Fruit fly (Drosophila melanogaster) whole organism, embryonic: ENCODE data around the gene CG33282.

Experiments
- Atf-2 ChIP-seq: fragments of 200-800 bp; sonication (Bioruptor generic); optimal IDR thresholded peaks from 2 replicates; lab custom pipeline; 2016; ENCODE audit warnings: missing biosample characterization, missing genetic modification characterization
- B-H2 ChIP-seq: fragments of 200-800 bp; sonication (Bioruptor generic); optimal IDR thresholded peaks from 2 replicates; lab custom pipeline; 2018; ENCODE audit warnings: missing biosample characterization, mild to moderate bottlenecking, missing genetic modification characterization
- BtbVII ChIP-seq: fragments of 200-800 bp; sonication (Bioruptor generic); optimal IDR thresholded peaks from 3 replicates; lab custom pipeline; 2017; ENCODE audit warnings: missing biosample characterization, mild to moderate bottlenecking, missing genetic modification characterization
- CG11093 ChIP-seq: fragments of 200-800 bp; sonication (Bioruptor generic); IDR thresholded peaks from 3 replicates; pipeline ENCODE4 v1.3.6; 2022; ENCODE audit warnings: missing biosample characterization, missing genetic modification characterization
- CG12071 ChIP-seq: fragments of 200-800 bp; sonication (Bioruptor generic); optimal IDR thresholded peaks from 3 replicates; lab custom pipeline; 2018; ENCODE audit warnings: missing biosample characterization, mild to moderate bottlenecking, missing genetic modification characterization
- CG14860 ChIP-seq: fragments of 200-800 bp; sonication (Bioruptor generic); IDR thresholded peaks from 3 replicates; pipeline ENCODE4 v1.3.6; 2022; ENCODE audit warnings: missing biosample characterization, missing genetic modification characterization; ENCODE audit not compliant: partially characterized antibody
- CG15269 ChIP-seq: fragments of 200-800 bp; sonication (Bioruptor generic); optimal IDR thresholded peaks from 2 replicates; lab custom pipeline; 2018; ENCODE audit warnings: missing biosample characterization, mild to moderate bottlenecking, missing genetic modification characterization, moderate library complexity
- CG1602 ChIP-seq: fragments of 200-800 bp; sonication (Bioruptor generic); optimal IDR thresholded peaks from 3 replicates; lab custom pipeline; 2016; ENCODE audit warnings: missing biosample characterization, missing genetic modification characterization
- CG16779 ChIP-seq: fragments of 200-800 bp; sonication (Bioruptor generic); IDR thresholded peaks from 2 replicates; pipeline ENCODE4 v1.3.6; 2022; ENCODE audit warnings: missing biosample characterization, missing genetic modification characterization
- CG1792 ChIP-seq: fragments of 200-800 bp; sonication (Bioruptor generic); optimal IDR thresholded peaks from 2 replicates; lab custom pipeline; 2016; ENCODE audit warnings: missing biosample characterization, missing genetic modification characterization
- CG31441 ChIP-seq: fragments of 200-800 bp; sonication (Bioruptor generic); IDR thresholded peaks from 2 replicates; pipeline ENCODE4 v1.3.6; 2022; ENCODE audit warnings: missing biosample characterization, missing genetic modification characterization
- CG32772 ChIP-seq: fragments of 200-800 bp; sonication (Bioruptor generic); IDR thresholded peaks from 2 replicates; pipeline ENCODE4 v1.3.6; 2022; ENCODE audit warnings: missing biosample characterization, missing genetic modification characterization
- CG4282 ChIP-seq: fragments of 200-800 bp; sonication (Bioruptor generic); optimal IDR thresholded peaks from 2 replicates; lab custom pipeline; 2016; ENCODE audit warnings: missing biosample characterization, missing genetic modification characterization
- CG6791 ChIP-seq: fragments of 200-800 bp; sonication (Bioruptor generic); IDR thresholded peaks from 3 replicates; pipeline ENCODE4 v1.3.6; 2022; ENCODE audit warnings: missing biosample characterization, missing genetic modification characterization; ENCODE audit not compliant: partially characterized antibody
- CG7745 ChIP-seq: fragments of 200-800 bp; sonication (Bioruptor generic); optimal IDR thresholded peaks from 2 replicates; lab custom pipeline; 2018; ENCODE audit warnings: missing biosample characterization, mild to moderate bottlenecking, missing genetic modification characterization, moderate library complexity
- CG8281 ChIP-seq: fragments of 200-800 bp; sonication (Bioruptor generic); optimal IDR thresholded peaks from 2 replicates; lab custom pipeline; 2018; ENCODE audit warnings: missing biosample characterization, mild to moderate bottlenecking, missing genetic modification characterization, moderate library complexity
- CG8290 ChIP-seq, 3 experiments: fragments of 200-800 bp; sonication (Bioruptor generic); optimal IDR thresholded peaks; 2 replicates each; lab custom pipeline; 2016 to 2019; ENCODE audit warnings: missing biosample characterization in 3 of 3, missing genetic modification characterization in 3 of 3, mild to moderate bottlenecking in 2 of 3, moderate library complexity in 1 of 3
- CG8359 ChIP-seq: fragments of 200-800 bp; sonication (Bioruptor generic); optimal IDR thresholded peaks from 2 replicates; lab custom pipeline; 2017; ENCODE audit warnings: missing biosample characterization, mild to moderate bottlenecking, missing genetic modification characterization, borderline replicate concordance
- Doc2 ChIP-seq: fragments of 200-800 bp; sonication (Bioruptor generic); IDR thresholded peaks from 2 replicates; pipeline ENCODE4 v1.3.6; 2022; ENCODE audit warnings: missing biosample characterization, missing genetic modification characterization
- Kr ChIP-seq: fragments of 200-800 bp; sonication (Bioruptor generic); optimal IDR thresholded peaks from 2 replicates; lab custom pipeline; 2017; ENCODE audit warnings: missing biosample characterization, mild to moderate bottlenecking, missing genetic modification characterization
- MBD-R2 ChIP-seq: fragments of 200-800 bp; sonication (Bioruptor generic); IDR thresholded peaks from 2 replicates; pipeline ENCODE4 v1.3.6; 2022; ENCODE audit warnings: missing biosample characterization, missing genetic modification characterization
- MESR4 ChIP-seq: fragments of 200-800 bp; sonication (Bioruptor generic); optimal IDR thresholded peaks from 2 replicates; lab custom pipeline; 2018; ENCODE audit warnings: missing biosample characterization, mild to moderate bottlenecking, missing genetic modification characterization, moderate library complexity
- Med ChIP-seq: fragments of 200-800 bp; sonication (Bioruptor generic); peaks from one replicate; lab custom pipeline; 2016; ENCODE audit warnings: missing biosample characterization, missing genetic modification characterization, mild to moderate bottlenecking, inconsistent platforms, moderate library complexity
- NFAT ChIP-seq: fragments of 200-800 bp; sonication (Bioruptor generic); IDR thresholded peaks from 2 replicates; pipeline ENCODE4 v1.3.6; 2022; ENCODE audit warnings: missing biosample characterization, missing genetic modification characterization
- NK7.1 ChIP-seq: fragments of 200-800 bp; sonication (Bioruptor generic); optimal IDR thresholded peaks from 3 replicates; lab custom pipeline; 2016; ENCODE audit warnings: missing biosample characterization, missing genetic modification characterization
- TFAM ChIP-seq: fragments of 200-800 bp; sonication (Bioruptor generic); optimal IDR thresholded peaks from 2 replicates; lab custom pipeline; 2017; ENCODE audit warnings: missing biosample characterization, missing genetic modification characterization, inconsistent platforms
- az2 ChIP-seq: fragments of 200-800 bp; sonication (Bioruptor generic); optimal IDR thresholded peaks from 3 replicates; lab custom pipeline; 2016; ENCODE audit warnings: missing biosample characterization, missing genetic modification characterization
- bigmax ChIP-seq: fragments of 200-800 bp; sonication (Bioruptor generic); optimal IDR thresholded peaks from 2 replicates; lab custom pipeline; 2018; ENCODE audit warnings: missing biosample characterization, mild to moderate bottlenecking, missing genetic modification characterization
- cato ChIP-seq: fragments of 200-800 bp; sonication (Bioruptor generic); optimal IDR thresholded peaks from 2 replicates; lab custom pipeline; 2016; ENCODE audit warnings: missing biosample characterization, missing genetic modification characterization, borderline replicate concordance
- chinmo ChIP-seq: fragments of 200-800 bp; sonication (Bioruptor generic); IDR thresholded peaks from 4 replicates; pipeline ENCODE4 v1.3.6; 2022; ENCODE audit warnings: missing biosample characterization, missing genetic modification characterization; ENCODE audit not compliant: partially characterized antibody
- corto ChIP-seq: fragments of 200-800 bp; sonication (Bioruptor generic); optimal IDR thresholded peaks from 2 replicates; lab custom pipeline; 2016; ENCODE audit warnings: missing biosample characterization, mild to moderate bottlenecking, missing genetic modification characterization, moderate library complexity
- dan ChIP-seq: fragments of 200-800 bp; sonication (Bioruptor generic); IDR thresholded peaks from 2 replicates; pipeline ENCODE4 v1.3.6; 2022; ENCODE audit warnings: missing biosample characterization, missing genetic modification characterization
- dimm ChIP-seq: fragments of 200-800 bp; sonication (Bioruptor generic); IDR thresholded peaks from 2 replicates; pipeline ENCODE4 v1.3.6; 2022; ENCODE audit warnings: missing biosample characterization, missing genetic modification characterization
- dm ChIP-seq: fragments of 200-800 bp; sonication (Bioruptor generic); optimal IDR thresholded peaks from 3 replicates; lab custom pipeline; 2016; ENCODE audit warnings: missing biosample characterization, missing genetic modification characterization
- dmrt11E ChIP-seq: fragments of 200-800 bp; sonication (Bioruptor generic); optimal IDR thresholded peaks from 3 replicates; lab custom pipeline; 2018; ENCODE audit warnings: missing biosample characterization, mild to moderate bottlenecking, missing genetic modification characterization, moderate library complexity
- gce ChIP-seq: fragments of 200-800 bp; sonication (Bioruptor generic); IDR thresholded peaks from 3 replicates; pipeline ENCODE4 v1.3.6; 2022; ENCODE audit warnings: missing biosample characterization, missing genetic modification characterization
- gsb-n ChIP-seq: fragments of 200-800 bp; sonication (Bioruptor generic); optimal IDR thresholded peaks from 3 replicates; lab custom pipeline; 2018; ENCODE audit warnings: missing biosample characterization, mild to moderate bottlenecking, missing genetic modification characterization
- hkb ChIP-seq, 2 experiments: fragments of 200-800 bp in 1 of 2; fragments of >200 bp in 1 of 2; sonication (Bioruptor generic) in 1 of 2; IDR thresholded peaks in 1 of 2; optimal IDR thresholded peaks in 1 of 2; 2 replicates each; pipeline versions ENCODE4 v1.3.6 to Lab custom; 2017 to 2022; ENCODE audit warnings: missing biosample characterization in 1 of 2, missing genetic modification characterization in 1 of 2
- kah ChIP-seq: fragments of 200-800 bp; sonication (Bioruptor generic); optimal IDR thresholded peaks from 2 replicates; lab custom pipeline; 2018; ENCODE audit warnings: missing biosample characterization, mild to moderate bottlenecking, missing genetic modification characterization
- nerfin-2 ChIP-seq: fragments of 200-800 bp; sonication (Bioruptor generic); IDR thresholded peaks from 2 replicates; pipeline ENCODE4 v1.3.6; 2022; ENCODE audit warnings: missing biosample characterization, missing genetic modification characterization; ENCODE audit not compliant: partially characterized antibody
- odd ChIP-seq: fragments of 200-800 bp; sonication (Bioruptor generic); optimal IDR thresholded peaks from 2 replicates; lab custom pipeline; 2017; ENCODE audit warnings: missing biosample characterization, mild to moderate bottlenecking, missing genetic modification characterization
- org-1 ChIP-seq: fragments of 200-800 bp; sonication (Bioruptor generic); optimal IDR thresholded peaks from 2 replicates; lab custom pipeline; 2017; ENCODE audit warnings: missing biosample characterization, missing genetic modification characterization
- ro ChIP-seq: fragments of 200-800 bp; sonication (Bioruptor generic); IDR thresholded peaks from 2 replicates; pipeline ENCODE4 v1.3.6; 2022; ENCODE audit warnings: missing biosample characterization, missing genetic modification characterization
- salm ChIP-seq: fragments of 200-800 bp; sonication (Bioruptor generic); optimal IDR thresholded peaks from 2 replicates; lab custom pipeline; 2018; ENCODE audit warnings: missing biosample characterization, mild to moderate bottlenecking, missing genetic modification characterization
- shn ChIP-seq: fragments of 200-800 bp; sonication (Bioruptor generic); optimal IDR thresholded peaks from 3 replicates; lab custom pipeline; 2016; ENCODE audit warnings: missing biosample characterization, missing genetic modification characterization
- sima ChIP-seq: fragments of 200-800 bp; sonication (Bioruptor generic); optimal IDR thresholded peaks from 2 replicates; lab custom pipeline; 2016; ENCODE audit warnings: missing biosample characterization, missing genetic modification characterization
- sr ChIP-seq: fragments of 200-800 bp; sonication (Bioruptor generic); IDR thresholded peaks from 3 replicates; pipeline ENCODE4 v1.3.6; 2022; ENCODE audit warnings: missing biosample characterization, missing genetic modification characterization
- stc ChIP-seq: fragments of 200-800 bp; sonication (Bioruptor generic); IDR thresholded peaks from 2 replicates; pipeline ENCODE4 v1.3.6; 2022; ENCODE audit warnings: missing biosample characterization, missing genetic modification characterization
- twi ChIP-seq: fragments of 200-800 bp; optimal IDR thresholded peaks from 2 replicates; lab custom pipeline; 2019; ENCODE audit warnings: missing biosample characterization, mild to moderate bottlenecking, missing genetic modification characterization, moderate library complexity
- tx ChIP-seq: fragments of 200-800 bp; sonication (Bioruptor generic); optimal IDR thresholded peaks from 2 replicates; lab custom pipeline; 2016; ENCODE audit warnings: missing biosample characterization, missing genetic modification characterization
- usp ChIP-seq: fragments of >200 bp; optimal IDR thresholded peaks from 2 replicates; lab custom pipeline; 2017; ENCODE audit warnings: missing biosample characterization, missing genetic modification characterization

The CG33282 gene

dm6 chr2L:3373242-3373641 is 45.5 kb downstream of the CG33282 start, which contains the start of gene GramD1B (continued):
- TF ChIP-seq dimm (GFP tag; lab: Robert Waterston, UW), result no peak
- no peak for TF ChIP-seq ro (GFP tag; lab: Robert Waterston, UW)
- TF ChIP-seq NK7.1 (GFP tag; lab: Kevin White, UChicago), result no peak
- TF ChIP-seq CG8290 (GFP tag; optimal IDR thresholded peaks at IDR 0.05; lab: Kevin White, UChicago), result no peak
- TF ChIP-seq CG8290 (tag; optimal IDR thresholded peaks at IDR 0.05; lab: Kevin White, UChicago), result peak in 1 of 2 experiments; percentile 65
- TF ChIP-seq CG1602 (GFP tag; lab: Kevin White, UChicago), result no peak
- no peak for TF ChIP-seq dm (GFP tag; lab: Kevin White, UChicago)
- no peak for TF ChIP-seq tx (GFP tag; lab: Kevin White, UChicago)
- TF ChIP-seq dmrt11E (tag; lab: Kevin White, UChicago), result no peak
- no peak for TF ChIP-seq CG15269
- TF ChIP-seq CG32772 (GFP tag; lab: Robert Waterston, UW), result no peak
- no peak for TF ChIP-seq CG11093
- 0 out of 4 replicates have a peak, but pooled peaks have one; percentile 28 for TF ChIP-seq chinmo (GFP tag; lab: Robert Waterston, UW)
- no peak for TF ChIP-seq shn (GFP tag; lab: Kevin White, UChicago)
- no peak for TF ChIP-seq nerfin-2 (GFP tag; lab: Robert Waterston, UW)
- no peak for TF ChIP-seq usp (GFP tag; lab: Kevin White, UChicago)
- peak; percentile 43; the same call in 1 of the 2 replicates for TF ChIP-seq MBD-R2 (GFP tag; lab: Robert Waterston, UW)
- no peak for TF ChIP-seq CG8359 (GFP tag; lab: Kevin White, UChicago)
- TF ChIP-seq Doc2 (GFP tag; lab: Robert Waterston, UW), result no peak
- no peak for TF ChIP-seq sima (GFP tag; lab: Kevin White, UChicago)
- no peak; the same call in 1 of the 2 replicates for TF ChIP-seq CG31441 (GFP tag; lab: Robert Waterston, UW)
- TF ChIP-seq salm (tag; lab: Kevin White, UChicago), result no peak
- no peak for TF ChIP-seq az2 (GFP tag; lab: Kevin White, UChicago)
- TF ChIP-seq NFAT (GFP tag; lab: Robert Waterston, UW), result 0 out of 2 replicates have a peak, but pooled peaks have one; percentile 9
- no peak for TF ChIP-seq CG12071 (GFP tag; lab: Kevin White, UChicago)
- TF ChIP-seq org-1, result no peak
- peak; percentile 83 for TF ChIP-seq Med (GFP tag; lab: Kevin White, UChicago)
- TF ChIP-seq odd (GFP tag; lab: Kevin White, UChicago), result no peak
- TF ChIP-seq corto, result no peak
- TF ChIP-seq CG7745 (tag; lab: Kevin White, UChicago), result no peak
- TF ChIP-seq BtbVII (GFP tag; lab: Kevin White, UChicago), result no peak
- no peak for TF ChIP-seq CG4282
- no peak for TF ChIP-seq TFAM (GFP tag; lab: Kevin White, UChicago)
- no peak for TF ChIP-seq CG16779 (GFP tag; lab: Robert Waterston, UW)
- no peak for TF ChIP-seq Kr
- no peak for TF ChIP-seq CG8281 (tag; lab: Kevin White, UChicago)
- no peak for TF ChIP-seq CG14860 (GFP tag; lab: Robert Waterston, UW)
- no peak for TF ChIP-seq gsb-n (tag; lab: Kevin White, UChicago)
- TF ChIP-seq twi (tag; lab: Kevin White, UChicago), result no peak
- TF ChIP-seq cato (GFP tag; lab: Kevin White, UChicago), result no peak
- no peak for TF ChIP-seq gce (GFP tag; lab: Robert Waterston, UW)
- peak; percentile 47 for TF ChIP-seq B-H2 (GFP tag; lab: Kevin White, UChicago)
- no peak for TF ChIP-seq stc (GFP tag; lab: Robert Waterston, UW)
- TF ChIP-seq CG6791, result 0 out of 3 replicates have a peak, but pooled peaks have one; percentile 38
- no peak for TF ChIP-seq kah (GFP tag; lab: Kevin White, UChicago)
- peak; percentile 89 for TF ChIP-seq MESR4 (GFP tag; lab: Kevin White, UChicago)
- TF ChIP-seq Atf-2 (GFP tag; lab: Kevin White, UChicago), result no peak
- TF ChIP-seq hkb (optimal IDR thresholded peaks at IDR 0.05; lab: Kevin White, UChicago), result no peak
- no peak for TF ChIP-seq hkb (GFP tag; IDR thresholded peaks at IDR 0.05; lab: Robert Waterston, UW)
- TF ChIP-seq CG1792 (GFP tag; lab: Kevin White, UChicago), result no peak
- TF ChIP-seq dan (GFP tag; lab: Robert Waterston, UW), result no peak
- no peak for TF ChIP-seq sr (GFP tag; lab: Robert Waterston, UW)
- no peak for TF ChIP-seq bigmax (GFP tag; lab: Kevin White, UChicago)
